Fruit fly (Drosophila melanogaster): ENCODE results near the gene Bcat.

- TF ChIP-seq Met (GFP tag; optimal IDR thresholded peaks at IDR 0.05) (no peak), pdm3 (GFP tag; optimal IDR thresholded peaks at IDR 0.05) (no peak), salr (GFP tag; optimal IDR thresholded peaks at IDR 0.05) (no peak), vri (GFP tag; optimal IDR thresholded peaks at IDR 0.05) (no peak), CG32006 (GFP tag; optimal IDR thresholded peaks at IDR 0.05) (no peak), CG8319 (GFP tag; optimal IDR thresholded peaks at IDR 0.05) (no peak), esn (GFP tag; optimal IDR thresholded peaks at IDR 0.05) (no peak), CG7368 (GFP tag; optimal IDR thresholded peaks at IDR 0.05) (no peak), Sox102F (GFP tag; optimal IDR thresholded peaks at IDR 0.05) (no peak)
Observed at dm6 chrX:13444687-13445086, 48.0 kb downstream of the Bcat start.
